Worm (Caenorhabditis elegans) whole organism, midembryonic: ENCODE results near the gene R10H1.1.

Source experiments
- T22C8.4 ChIP-seq: fragments of 200-800 bp; sonication (Bioruptor generic); IDR thresholded peaks from 2 replicates; pipeline ENCODE4 v1.3.6; 2022; ENCODE audit warnings: missing genetic modification characterization, missing compliant biosample characterization
- cog-1 ChIP-seq: sonication (generic microtip); optimal IDR thresholded peaks from 2 replicates; lab custom pipeline; 2016; ENCODE audit warnings: missing genetic modification characterization, missing compliant biosample characterization
- flt-1 ChIP-seq: fragments of 200-800 bp; sonication (Bioruptor generic); IDR thresholded peaks from 2 replicates; pipeline ENCODE4 v1.3.6; 2022; ENCODE audit warnings: missing genetic modification characterization, missing compliant biosample characterization
- klf-2 ChIP-seq: fragments of 200-800 bp; sonication (Bioruptor generic); conservative IDR thresholded peaks from 2 replicates; pipeline ENCODE4 v1.3.6; 2022; ENCODE audit warnings: missing genetic modification reagents, missing genetic modification characterization, missing compliant biosample characterization
- med-1 ChIP-seq: sonication (generic microtip); optimal IDR thresholded peaks from 2 replicates; lab custom pipeline; 2017; ENCODE audit warnings: missing genetic modification characterization, mild to moderate bottlenecking, missing compliant biosample characterization, antibody characterized with exemption, missing genetic modification reagents; ENCODE audit not compliant: insufficient read depth
- ref-1 ChIP-seq: fragments of 200-800 bp; sonication (Bioruptor generic); conservative IDR thresholded peaks from 2 replicates; pipeline ENCODE4 v1.3.6; 2022; ENCODE audit warnings: missing genetic modification reagents, missing genetic modification characterization, missing compliant biosample characterization
- tab-1 ChIP-seq: fragments of 200-800 bp; sonication (Bioruptor generic); IDR thresholded peaks from 2 replicates; pipeline ENCODE4 v1.3.6; 2022; ENCODE audit warnings: missing genetic modification characterization, missing compliant biosample characterization
- ztf-23 ChIP-seq: fragments of 200-800 bp; sonication (Bioruptor generic); IDR thresholded peaks from 2 replicates; pipeline ENCODE4 v1.3.6; 2022; ENCODE audit warnings: missing genetic modification reagents, missing genetic modification characterization, missing compliant biosample characterization
- ztf-29 ChIP-seq: fragments of 200-800 bp; sonication (Bioruptor generic); IDR thresholded peaks from 2 replicates; pipeline ENCODE4 v1.3.6; 2022; ENCODE audit warnings: missing genetic modification reagents, missing genetic modification characterization, missing compliant biosample characterization

Gene R10H1.1

DNA sequence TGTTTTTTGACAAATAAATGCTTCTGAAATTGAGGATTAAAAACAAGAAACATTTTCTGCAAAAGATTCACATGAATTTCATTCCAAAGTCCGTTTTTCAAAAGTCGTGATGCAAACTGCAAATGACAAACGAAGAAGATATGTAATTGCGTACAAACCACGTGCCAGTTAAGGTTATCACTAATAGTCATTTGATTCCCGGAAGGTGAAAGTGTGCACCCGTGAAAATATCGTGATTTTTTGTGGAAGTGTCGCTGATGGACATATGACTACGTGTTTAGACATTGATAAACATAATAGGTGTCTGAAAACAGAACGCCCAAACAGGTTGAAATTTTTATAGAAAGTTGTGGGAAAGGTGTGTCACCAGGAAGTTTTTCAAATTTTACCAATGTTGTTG is 34.0 kb downstream of the R10H1.1 start:
- no peak for TF ChIP-seq ztf-23 (GFP tag; lab: Robert Waterston, UW)
- TF ChIP-seq T22C8.4 (GFP tag; lab: Robert Waterston, UW), result no peak
- TF ChIP-seq ztf-29 (GFP tag; lab: Robert Waterston, UW), result no peak
- no peak for TF ChIP-seq klf-2 (GFP tag; lab: Robert Waterston, UW)
- no peak for TF ChIP-seq ref-1
- TF ChIP-seq med-1 (GFP tag; lab: Kevin White, UChicago), result no peak
- no peak for TF ChIP-seq cog-1 (tag; lab: Kevin White, UChicago)
- TF ChIP-seq tab-1, result no peak
- no peak for TF ChIP-seq flt-1 (GFP tag; lab: Robert Waterston, UW)

DNA sequence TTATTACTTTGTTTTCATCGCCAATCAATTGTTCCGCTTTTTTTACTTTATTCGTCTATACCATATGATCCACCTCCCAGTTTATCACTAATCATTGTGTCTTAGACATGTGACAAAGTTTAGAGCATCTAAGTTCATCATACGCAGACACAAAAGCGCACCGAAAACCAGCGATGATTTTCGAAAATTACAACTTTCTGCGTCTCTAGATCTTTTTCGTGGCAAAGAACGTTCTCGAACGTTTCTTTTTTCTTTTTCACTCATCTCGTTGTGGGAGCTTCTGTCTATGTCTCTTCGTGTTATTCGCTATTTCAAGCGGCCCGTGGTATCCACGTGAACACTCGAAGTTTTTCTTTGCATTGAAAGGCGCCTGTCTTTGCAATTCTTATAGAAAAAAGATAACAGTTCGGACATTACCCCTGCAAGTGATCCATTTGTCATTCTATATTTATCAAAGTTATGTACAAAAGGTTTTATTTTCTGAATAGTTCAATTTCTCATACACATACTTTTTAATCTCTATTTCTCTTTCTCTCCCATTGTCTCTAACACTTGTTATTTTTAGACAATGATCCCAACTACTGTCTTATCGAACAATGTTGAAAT is 34.9 kb downstream of the R10H1.1 start, which contains the start of gene ZK1290.5:
ZK1290.5 (plus strand) TSS at position 566 of the 606 bp plus-strand sequence.
- TF ChIP-seq klf-2 (GFP tag; lab: Robert Waterston, UW) (no peak), ref-1 (no peak), cog-1 (tag; lab: Kevin White, UChicago) (peak; percentile 5)

DNA sequence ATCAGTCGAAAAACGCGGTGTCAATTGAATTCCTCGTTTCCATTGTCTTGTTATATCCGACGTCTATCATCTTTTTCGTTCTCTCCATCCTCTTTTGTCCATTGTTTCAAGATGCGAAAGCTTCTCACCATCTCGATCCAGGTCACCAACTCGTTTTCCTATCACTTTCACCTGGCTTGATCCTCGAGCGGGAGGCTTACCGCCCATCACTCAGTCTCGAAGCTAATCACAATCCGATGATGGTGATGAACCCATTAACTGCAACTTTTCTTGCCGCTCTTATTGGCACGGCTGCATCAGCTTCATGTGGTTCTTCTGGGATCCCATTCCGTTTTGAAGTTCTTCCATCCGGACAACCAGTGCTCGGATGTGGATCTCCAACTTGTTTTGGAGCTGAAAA is 36.7 kb downstream of the R10H1.1 start, which contains the start of gene wrt-1:
wrt-1 (plus strand) TSS at position 53 of the 400 bp plus-strand sequence.
- TF ChIP-seq klf-2 (GFP tag; lab: Robert Waterston, UW) (no peak), ztf-23 (GFP tag; lab: Robert Waterston, UW) (no peak), tab-1 (no peak), ztf-29 (GFP tag; lab: Robert Waterston, UW) (no peak)

DNA sequence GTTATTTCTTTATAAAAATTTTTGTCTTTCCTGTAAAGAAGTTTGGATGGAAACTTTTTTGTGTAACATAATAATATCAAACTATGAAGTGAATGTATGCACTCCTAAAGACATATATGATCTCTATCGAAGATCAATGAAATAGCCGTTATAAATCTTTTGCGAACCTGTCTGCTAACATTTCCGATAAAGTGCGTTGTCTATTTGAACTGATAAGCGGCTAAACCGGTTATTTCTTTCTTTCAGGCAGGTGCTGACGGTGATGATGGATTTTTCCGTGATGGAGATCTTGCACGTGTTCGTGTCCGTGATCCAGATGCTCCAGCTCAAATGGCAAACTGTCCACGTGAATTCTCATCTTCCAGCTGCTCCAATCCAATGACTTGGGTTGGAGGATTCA is 37.2 kb downstream of the R10H1.1 start:
- TF ChIP-seq med-1 (GFP tag; lab: Kevin White, UChicago) (no peak), tab-1 (no peak)

DNA sequence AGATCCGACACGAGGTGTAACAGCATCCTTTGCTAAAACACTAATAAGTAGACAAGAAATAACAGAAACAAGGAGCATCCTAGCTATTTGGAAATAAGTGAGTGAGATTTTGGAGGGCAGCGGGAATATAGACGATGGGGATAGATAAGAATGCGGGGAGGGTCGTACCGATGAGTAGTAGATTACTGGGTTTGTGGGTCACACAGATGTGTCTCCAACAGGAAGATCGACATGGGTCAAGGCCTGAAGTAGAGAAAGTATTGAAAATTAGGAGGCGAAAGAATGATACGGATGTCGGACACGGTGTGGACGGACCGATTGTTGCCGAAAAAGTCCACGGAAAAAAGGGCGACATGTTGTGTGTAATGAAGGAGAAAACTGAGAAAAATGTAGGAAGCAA is 40.1 kb downstream of the R10H1.1 start, which contains the start of gene wrt-10:
wrt-10 (minus strand) TSS at position 195 of the 400 bp plus-strand sequence.
- no peak for TF ChIP-seq ztf-29 (GFP tag; lab: Robert Waterston, UW)
- TF ChIP-seq tab-1, result no peak
- no peak for TF ChIP-seq flt-1 (GFP tag; lab: Robert Waterston, UW)
- no peak for TF ChIP-seq ref-1
- TF ChIP-seq T22C8.4 (GFP tag; lab: Robert Waterston, UW), result no peak
- TF ChIP-seq med-1 (GFP tag; lab: Kevin White, UChicago), result no peak
- TF ChIP-seq ztf-23 (GFP tag; lab: Robert Waterston, UW), result no peak

DNA sequence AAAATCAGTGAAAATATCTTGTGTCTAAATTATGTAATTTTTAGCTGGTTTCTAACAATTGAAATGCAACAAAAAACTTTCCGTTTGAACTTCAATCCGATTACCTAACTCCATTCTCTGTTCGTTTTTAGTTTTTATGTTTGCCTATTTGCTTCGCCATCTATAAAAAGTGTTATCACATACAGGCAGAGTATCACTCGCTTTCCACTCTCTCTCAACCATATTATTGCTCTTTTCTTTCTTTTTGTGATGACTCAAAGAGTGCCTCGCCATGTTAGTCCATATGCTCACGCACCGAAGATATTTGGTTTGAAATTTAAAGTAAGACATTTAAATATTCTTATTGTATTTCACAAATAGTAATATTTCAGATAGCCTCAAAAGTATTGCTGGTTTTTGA is 40.7 kb downstream of the R10H1.1 start, which contains the start of gene ZK1290.13:
ZK1290.13 (plus strand) TSS at position 73 of the 400 bp plus-strand sequence.
- TF ChIP-seq ref-1, result no peak
- TF ChIP-seq tab-1, result no peak
- no peak for TF ChIP-seq cog-1 (tag; lab: Kevin White, UChicago)
- TF ChIP-seq med-1 (GFP tag; lab: Kevin White, UChicago), result no peak
- TF ChIP-seq flt-1 (GFP tag; lab: Robert Waterston, UW), result no peak
- TF ChIP-seq ztf-29 (GFP tag; lab: Robert Waterston, UW), result no peak

DNA sequence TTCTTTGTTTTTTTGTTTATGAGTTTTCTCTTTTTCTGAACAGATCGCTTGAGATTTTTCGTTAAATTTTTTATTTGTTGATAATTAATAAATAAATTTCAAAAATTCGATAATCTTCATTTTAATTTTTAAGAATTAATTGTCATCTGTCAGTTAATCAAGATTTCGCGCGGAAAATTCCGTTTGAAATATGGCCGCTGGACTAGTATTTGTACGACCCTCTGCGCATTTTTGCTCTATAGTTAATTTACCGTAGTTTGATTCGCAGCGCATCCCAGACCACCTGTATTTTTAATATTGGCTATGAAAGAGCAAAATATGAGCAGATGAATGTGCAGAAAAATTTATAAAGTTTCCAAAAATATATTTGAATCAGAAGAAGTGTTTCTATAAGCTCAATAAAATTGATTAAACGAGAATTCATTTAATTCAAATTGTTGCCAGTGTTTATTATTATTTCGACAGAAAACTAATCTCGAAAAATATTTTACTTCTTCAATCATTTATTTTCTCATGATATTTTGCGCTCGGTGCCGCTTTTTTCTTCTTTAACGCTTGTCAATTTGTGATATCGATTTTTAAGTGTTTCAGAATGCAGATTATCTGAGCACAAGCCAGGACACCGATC is 43.5 kb downstream of the R10H1.1 start, which contains the start of gene nfi-1:
nfi-1 (plus strand) TSS at position 578 of the 628 bp plus-strand sequence.
- no peak for TF ChIP-seq med-1 (GFP tag; lab: Kevin White, UChicago)
- TF ChIP-seq tab-1, result no peak
- no peak for TF ChIP-seq T22C8.4 (GFP tag; lab: Robert Waterston, UW)
- no peak for TF ChIP-seq cog-1 (tag; lab: Kevin White, UChicago)
- no peak for TF ChIP-seq ztf-23 (GFP tag; lab: Robert Waterston, UW)
- no peak for TF ChIP-seq ztf-29 (GFP tag; lab: Robert Waterston, UW)
- no peak for TF ChIP-seq klf-2 (GFP tag; lab: Robert Waterston, UW)
- TF ChIP-seq ref-1, result no peak
- TF ChIP-seq flt-1 (GFP tag; lab: Robert Waterston, UW), result no peak

DNA sequence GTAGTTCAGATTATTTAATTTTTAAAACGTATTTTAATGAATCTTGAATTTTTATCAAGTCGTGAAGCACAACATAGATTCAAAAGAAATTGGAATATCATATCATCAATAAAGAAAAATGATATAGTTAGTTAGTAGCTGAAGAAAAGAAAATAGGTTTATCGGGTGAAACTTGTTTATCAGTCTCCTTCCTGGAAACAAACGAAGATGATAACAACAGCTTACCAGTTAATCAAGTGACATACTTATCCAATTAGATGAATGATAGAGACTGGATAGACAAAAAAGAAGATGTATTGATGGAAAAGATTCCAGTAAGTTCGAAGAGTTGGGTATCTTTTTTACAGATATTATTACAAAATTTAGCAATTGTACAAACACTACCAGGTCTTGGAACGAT is 48.7 kb downstream of the R10H1.1 start:
- TF ChIP-seq T22C8.4 (GFP tag; lab: Robert Waterston, UW) (no peak), ztf-29 (GFP tag; lab: Robert Waterston, UW) (no peak), klf-2 (GFP tag; lab: Robert Waterston, UW) (no peak), ref-1 (no peak), ztf-23 (GFP tag; lab: Robert Waterston, UW) (no peak), med-1 (GFP tag; lab: Kevin White, UChicago) (no peak), cog-1 (tag; lab: Kevin White, UChicago) (no peak), flt-1 (GFP tag; lab: Robert Waterston, UW) (no peak), tab-1 (no peak)

DNA sequence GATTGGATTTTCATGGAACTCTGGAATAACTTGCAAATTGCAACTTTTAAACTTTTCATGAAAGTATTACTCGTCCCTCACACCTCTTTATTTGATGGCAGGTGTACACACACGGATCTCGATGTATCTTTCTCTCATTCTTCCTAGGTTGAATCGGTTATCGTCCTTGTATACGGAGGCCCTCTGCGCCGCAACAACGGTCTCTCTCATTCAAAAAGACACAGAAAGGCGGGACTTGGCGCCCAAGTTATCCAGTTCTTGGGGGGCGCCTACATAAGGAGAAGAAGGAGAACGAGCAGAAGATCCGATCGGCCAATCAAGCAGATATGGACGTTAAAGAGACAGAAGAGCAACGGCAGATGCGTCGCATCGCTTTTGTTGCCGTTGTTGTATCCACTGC is 49.6 kb downstream of the R10H1.1 start, which contains the start of gene rol-8:
rol-8 (plus strand) TSS at position 301 of the 400 bp plus-strand sequence.
- TF ChIP-seq med-1 (GFP tag; lab: Kevin White, UChicago) (no peak), ref-1 (no peak), klf-2 (GFP tag; lab: Robert Waterston, UW) (no peak), ztf-23 (GFP tag; lab: Robert Waterston, UW) (no peak), cog-1 (tag; lab: Kevin White, UChicago) (no peak), tab-1 (no peak)

DNA sequence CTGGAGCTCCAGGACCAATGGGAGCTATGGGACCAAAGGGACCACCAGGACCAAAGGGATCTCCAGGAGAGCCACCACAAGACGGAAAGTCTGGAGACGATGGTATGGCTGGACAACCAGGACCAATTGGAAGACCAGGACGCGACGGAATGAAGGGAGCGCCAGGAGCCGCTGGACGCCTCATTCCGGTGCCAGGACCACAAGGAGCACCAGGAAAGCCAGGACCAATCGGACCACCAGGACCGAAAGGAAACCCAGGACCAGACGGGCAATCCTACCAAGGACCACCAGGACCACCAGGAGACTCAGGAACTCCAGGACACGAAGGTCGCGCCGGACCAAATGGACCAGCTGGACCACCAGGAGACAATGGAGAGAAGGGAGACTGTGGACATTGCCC is 50.5 kb downstream of the R10H1.1 start:
- TF ChIP-seq flt-1 (GFP tag; lab: Robert Waterston, UW) (no peak), klf-2 (GFP tag; lab: Robert Waterston, UW) (no peak), cog-1 (tag; lab: Kevin White, UChicago) (no peak), T22C8.4 (GFP tag; lab: Robert Waterston, UW) (no peak), ztf-23 (GFP tag; lab: Robert Waterston, UW) (no peak), med-1 (GFP tag; lab: Kevin White, UChicago) (no peak), tab-1 (no peak), ref-1 (no peak), ztf-29 (GFP tag; lab: Robert Waterston, UW) (no peak)
